Fruit fly (Drosophila melanogaster): ENCODE measurements around the gene CG46026.

- TF ChIP-seq psq (GFP tag; optimal IDR thresholded peaks at IDR 0.05) (no peak), Jra (GFP tag; optimal IDR thresholded peaks at IDR 0.05) (no peak), Hr78 (GFP tag; optimal IDR thresholded peaks at IDR 0.05) (no peak), GATAd (GFP tag; optimal IDR thresholded peaks at IDR 0.05) (no peak), usp (GFP tag; optimal IDR thresholded peaks at IDR 0.05) (no peak), rgr (GFP tag; optimal IDR thresholded peaks at IDR 0.05) (no peak), Abd-B (GFP tag; optimal IDR thresholded peaks at IDR 0.05) (no peak), sage (GFP tag; optimal IDR thresholded peaks at IDR 0.05) (no peak), woc (GFP tag; optimal IDR thresholded peaks at IDR 0.05) (no peak), tai (GFP tag; optimal IDR thresholded peaks at IDR 0.05) (no peak), fru (GFP tag; optimal IDR thresholded peaks at IDR 0.05) (no peak), h (GFP tag; optimal IDR thresholded peaks at IDR 0.05) (no peak)
Measured at dm6 chr3R:6337397-6337796, 30.7 kb downstream of the CG46026 start.

Measured in whole organism, wandering third instar larva.